Worm (Caenorhabditis elegans): ENCODE results near the gene T24D5.6.

T24D5.6 gene

ce11 chrX:12635010-12635409 is 31.6 kb downstream of the T24D5.6 start (continued):
- no peak for TF ChIP-seq C34B4.2 (tag; optimal IDR thresholded peaks at IDR 0.05)
- TF ChIP-seq lin-35 (GFP tag; optimal IDR thresholded peaks at IDR 0.05) = peak; percentile 33 to 90
- TF ChIP-seq nhr-85 (tag) = peak; percentile 75
- no peak for TF ChIP-seq nhr-76 (tag; optimal IDR thresholded peaks at IDR 0.05)
- no peak for TF ChIP-seq lir-3 (tag; optimal IDR thresholded peaks at IDR 0.05; ENCODE audit: poor library complexity)
- peak in 1 of 2 experiments; percentile 80 for TF ChIP-seq mdl-1 (tag; optimal IDR thresholded peaks at IDR 0.05)
- peak; percentile 7 for TF ChIP-seq unc-130 (tag; optimal IDR thresholded peaks at IDR 0.05)
- TF ChIP-seq snu-23 (GFP tag; optimal IDR thresholded peaks at IDR 0.05) = peak; percentile 59
- peak; percentile 65 for TF ChIP-seq nhr-20 (tag; optimal IDR thresholded peaks at IDR 0.05)
- no peak for TF ChIP-seq fkh-8 (tag; optimal IDR thresholded peaks at IDR 0.05)
- TF ChIP-seq blmp-1 (tag; optimal IDR thresholded peaks at IDR 0.05) = peak; percentile 73
- no peak for TF ChIP-seq nhr-237 (tag; optimal IDR thresholded peaks at IDR 0.05)
- TF ChIP-seq ceh-63 (GFP tag; optimal IDR thresholded peaks at IDR 0.05) = no peak
- TF ChIP-seq unc-62 (GFP tag; optimal IDR thresholded peaks at IDR 0.05) = no peak
- TF ChIP-seq lsy-2 (tag; optimal IDR thresholded peaks at IDR 0.05) = peak in 1 of 2 experiments; percentile 75
- no peak for TF ChIP-seq ceh-88 (GFP tag; IDR thresholded peaks at IDR 0.05)
- TF ChIP-seq C04F5.9 (tag; optimal IDR thresholded peaks at IDR 0.05) = no peak
- peak; percentile 14 for TF ChIP-seq lin-15B (tag; optimal IDR thresholded peaks at IDR 0.05)

ce11 chrX:12636242-12636641 is 32.8 kb downstream of the T24D5.6 start:
- TF ChIP-seq hlh-17 (GFP tag; optimal IDR thresholded peaks at IDR 0.05; ENCODE audit: borderline replicate concordance) = no peak
- TF ChIP-seq lin-15B (tag; optimal IDR thresholded peaks at IDR 0.05) = no peak
- no peak for TF ChIP-seq nhr-71 (tag; optimal IDR thresholded peaks at IDR 0.05)
- no peak for TF ChIP-seq nhr-90 (tag; optimal IDR thresholded peaks at IDR 0.05; ENCODE audit: poor library complexity)
- TF ChIP-seq dpl-1 (GFP tag; optimal IDR thresholded peaks at IDR 0.05) = no peak
- TF ChIP-seq fkh-10 (GFP tag; optimal IDR thresholded peaks at IDR 0.05) = no peak
- no peak for TF ChIP-seq nhr-76 (tag; optimal IDR thresholded peaks at IDR 0.05)
- no peak for TF ChIP-seq grh-1 (GFP tag; IDR thresholded peaks at IDR 0.05)
- TF ChIP-seq mep-1 (tag; optimal IDR thresholded peaks at IDR 0.05) = no peak

DNA sequence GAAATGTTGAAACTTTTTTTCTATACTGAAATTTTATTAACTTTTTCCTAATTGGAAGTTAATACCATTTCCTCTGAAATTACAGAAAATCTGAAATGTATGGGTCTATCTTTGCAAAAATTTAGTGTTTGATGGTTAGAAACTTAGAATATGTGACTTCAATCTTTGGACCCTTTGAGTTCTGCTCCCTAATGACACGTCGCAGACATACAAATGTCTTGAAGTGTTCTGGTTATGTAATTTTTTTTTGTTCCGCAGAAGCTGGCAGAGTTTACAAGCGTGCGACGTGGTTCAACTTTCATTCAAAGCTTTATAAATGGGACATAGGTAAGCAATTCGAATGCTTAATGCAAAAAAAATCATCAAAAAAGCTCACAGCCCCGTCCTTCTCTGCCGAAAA is 34.6 kb downstream of the T24D5.6 start:
- no peak for TF ChIP-seq nhr-11 (tag; optimal IDR thresholded peaks at IDR 0.05)
- TF ChIP-seq mep-1 (tag; optimal IDR thresholded peaks at IDR 0.05) = no peak
- TF ChIP-seq swsn-7 (tag; optimal IDR thresholded peaks at IDR 0.05) = no peak
- TF ChIP-seq nhr-28 (tag; optimal IDR thresholded peaks at IDR 0.05) = no peak
- TF ChIP-seq unc-30 (tag; optimal IDR thresholded peaks at IDR 0.05) = no peak
- TF ChIP-seq nhr-84 (tag; optimal IDR thresholded peaks at IDR 0.05) = no peak
- no peak for TF ChIP-seq skn-1 (tag; optimal IDR thresholded peaks at IDR 0.05)
- no peak for TF ChIP-seq jun-1 (tag; optimal IDR thresholded peaks at IDR 0.05)
- no peak for TF ChIP-seq irx-1 (tag; optimal IDR thresholded peaks at IDR 0.05)
- TF ChIP-seq mef-2 (tag; optimal IDR thresholded peaks at IDR 0.05) = no peak

DNA sequence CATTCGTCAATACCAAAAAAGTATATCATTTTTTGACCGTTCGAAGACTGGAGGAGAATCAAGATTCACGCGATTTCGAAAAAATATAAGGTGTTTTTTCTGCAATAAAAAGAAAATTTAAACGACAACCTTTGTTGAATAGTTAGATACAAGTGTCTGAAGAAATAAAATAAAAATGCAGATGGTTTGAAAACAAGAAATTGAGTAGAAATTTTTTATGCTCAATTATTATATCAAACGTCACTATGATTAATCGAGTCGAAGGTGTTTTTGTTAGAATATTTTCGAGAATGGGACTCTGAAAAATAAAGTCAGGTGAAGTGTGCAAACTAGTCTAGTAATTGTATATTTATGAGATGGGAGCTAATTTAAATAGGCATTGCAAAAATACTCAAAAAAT is 37.0 kb downstream of the T24D5.6 start, which contains the start of gene R09A8.5:
TSS of gene R09A8.5 (minus strand) at position 101 of the 400 bp plus-strand sequence.
- TF ChIP-seq mef-2 (tag; optimal IDR thresholded peaks at IDR 0.05) (no peak), nhr-19 (GFP tag; conservative IDR thresholded peaks at IDR 0.05) (no peak), zag-1 (tag; optimal IDR thresholded peaks at IDR 0.05) (no peak), nhr-20 (tag; optimal IDR thresholded peaks at IDR 0.05) (no peak), sptf-1 (tag; optimal IDR thresholded peaks at IDR 0.05) (no peak), nhr-11 (tag; optimal IDR thresholded peaks at IDR 0.05) (no peak), nhr-71 (tag; optimal IDR thresholded peaks at IDR 0.05) (no peak), ztf-11 (tag; optimal IDR thresholded peaks at IDR 0.05) (no peak), nhr-85 (tag) (no peak), hlh-17 (GFP tag; optimal IDR thresholded peaks at IDR 0.05; ENCODE audit: borderline replicate concordance) (no peak), unc-86 (tag; optimal IDR thresholded peaks at IDR 0.05) (no peak)
